Worm (Caenorhabditis elegans) whole organism, L3 larva: ENCODE measurements around the gene Y116A8C.19.

Experiments used
- R02D3.7 ChIP-seq: fragments of 150-350 bp; optimal IDR thresholded peaks from 2 replicates; lab custom pipeline; 2014; ENCODE audit warnings: missing biosample characterization, missing genetic modification characterization
- ZK546.5 ChIP-seq: sonication (generic microtip); optimal IDR thresholded peaks from 2 replicates; lab custom pipeline; 2017; ENCODE audit warnings: missing biosample characterization, missing genetic modification characterization
- ama-1 ChIP-seq: fragments of 150-350 bp; optimal IDR thresholded peaks from 2 replicates; lab custom pipeline; 2018
- ceh-16 ChIP-seq: sonication (generic microtip); optimal IDR thresholded peaks from 2 replicates; lab custom pipeline; 2017; ENCODE audit warnings: missing biosample characterization, missing genetic modification characterization
- ceh-28 ChIP-seq: fragments of 150-350 bp; optimal IDR thresholded peaks from 2 replicates; lab custom pipeline; 2014; ENCODE audit warnings: missing biosample characterization, missing genetic modification reagents, missing genetic modification characterization
- ceh-82 ChIP-seq: fragments of 150-350 bp; optimal IDR thresholded peaks from 2 replicates; lab custom pipeline; 2014; ENCODE audit warnings: missing biosample characterization, missing genetic modification characterization
- ceh-9 ChIP-seq: sonication (generic microtip); optimal IDR thresholded peaks from 2 replicates; lab custom pipeline; 2018; ENCODE audit warnings: missing biosample characterization, missing genetic modification characterization
- daf-12 ChIP-seq: fragments of 150-350 bp; optimal IDR thresholded peaks from 2 replicates; lab custom pipeline; 2014; ENCODE audit warnings: missing biosample characterization, missing genetic modification reagents, missing genetic modification characterization
- egl-27 ChIP-seq: sonication (generic microtip); optimal IDR thresholded peaks from 4 replicates; lab custom pipeline; 2017; ENCODE audit warnings: missing biosample characterization, missing genetic modification reagents, missing genetic modification characterization
- egl-5 ChIP-seq: fragments of 150-350 bp; optimal IDR thresholded peaks from 2 replicates; lab custom pipeline; 2017; ENCODE audit warnings: missing biosample characterization, missing genetic modification reagents, missing genetic modification characterization, inconsistent platforms
- eor-1 ChIP-seq, 2 experiments: fragments of 150-350 bp; optimal IDR thresholded peaks; 2 replicates each; lab custom pipeline; 2014 to 2018; ENCODE audit warnings: missing biosample characterization in 2 of 2, missing genetic modification characterization in 2 of 2
- fkh-10 ChIP-seq: sonication (generic microtip); optimal IDR thresholded peaks from 2 replicates; lab custom pipeline; 2017; ENCODE audit warnings: missing biosample characterization, missing genetic modification reagents, missing genetic modification characterization
- fkh-2 ChIP-seq: fragments of 150-350 bp; optimal IDR thresholded peaks from 2 replicates; lab custom pipeline; 2014; ENCODE audit warnings: missing biosample characterization, missing genetic modification reagents, missing genetic modification characterization
- fos-1 ChIP-seq: fragments of 150-350 bp; optimal IDR thresholded peaks from 2 replicates; lab custom pipeline; 2014; ENCODE audit warnings: missing biosample characterization, missing genetic modification characterization
- hmg-11 ChIP-seq: sonication (generic microtip); optimal IDR thresholded peaks from 2 replicates; lab custom pipeline; 2016; ENCODE audit warnings: missing genetic modification characterization, missing compliant biosample characterization
- lin-15B ChIP-seq: fragments of 150-350 bp; optimal IDR thresholded peaks from 2 replicates; lab custom pipeline; 2014; ENCODE audit warnings: missing biosample characterization, missing genetic modification characterization
- lin-39 ChIP-seq: fragments of 150-350 bp; optimal IDR thresholded peaks from 2 replicates; lab custom pipeline; 2018; ENCODE audit warnings: missing biosample characterization, missing genetic modification reagents, missing genetic modification characterization
- mml-1 ChIP-seq: fragments of 150-350 bp; sonication (generic microtip); optimal IDR thresholded peaks from 3 replicates; lab custom pipeline; 2014; ENCODE audit warnings: missing biosample characterization, missing genetic modification characterization
- nfya-1 ChIP-seq: sonication (generic microtip); optimal IDR thresholded peaks from 2 replicates; lab custom pipeline; 2017; ENCODE audit warnings: missing genetic modification characterization, mild to moderate bottlenecking, missing compliant biosample characterization, antibody characterized with exemption, moderate library complexity; ENCODE audit not compliant: insufficient read depth
- nhr-12 ChIP-seq: fragments of 150-350 bp; optimal IDR thresholded peaks from 2 replicates; lab custom pipeline; 2014; ENCODE audit warnings: missing biosample characterization, missing genetic modification characterization
- nhr-23 ChIP-seq: fragments of 150-350 bp; optimal IDR thresholded peaks from 2 replicates; lab custom pipeline; 2014; ENCODE audit warnings: missing biosample characterization, missing genetic modification reagents, missing genetic modification characterization
- nhr-25 ChIP-seq: sonication (generic microtip); optimal IDR thresholded peaks from 2 replicates; lab custom pipeline; 2017; ENCODE audit warnings: missing biosample characterization, missing genetic modification characterization
- nhr-76 ChIP-seq: fragments of 150-350 bp; sonication (generic microtip); optimal IDR thresholded peaks from 5 replicates; lab custom pipeline; 2014; ENCODE audit warnings: missing biosample characterization, missing genetic modification characterization
- pha-4 ChIP-seq: fragments of 150-350 bp; optimal IDR thresholded peaks from 2 replicates; lab custom pipeline; 2014; ENCODE audit warnings: missing biosample characterization, missing genetic modification reagents, missing genetic modification characterization
- pqm-1 ChIP-seq: fragments of 150-350 bp; optimal IDR thresholded peaks from 2 replicates; lab custom pipeline; 2017; ENCODE audit warnings: missing biosample characterization, missing genetic modification characterization, inconsistent platforms
- snpc-4 ChIP-seq: fragments of 150-350 bp; optimal IDR thresholded peaks from 2 replicates; lab custom pipeline; 2014; ENCODE audit warnings: missing biosample characterization, missing genetic modification characterization
- unc-62 ChIP-seq: fragments of 150-350 bp; sonication (generic microtip); optimal IDR thresholded peaks from 4 replicates; lab custom pipeline; 2014; ENCODE audit warnings: missing biosample characterization, missing genetic modification reagents, missing genetic modification characterization
- zag-1 ChIP-seq: fragments of 150-350 bp; optimal IDR thresholded peaks from 2 replicates; lab custom pipeline; 2014; ENCODE audit warnings: missing biosample characterization, missing genetic modification characterization
- ztf-4 ChIP-seq: fragments of 150-350 bp; optimal IDR thresholded peaks from 2 replicates; lab custom pipeline; 2014; ENCODE audit warnings: missing biosample characterization, missing genetic modification characterization

Y116A8C.19 gene

DNA sequence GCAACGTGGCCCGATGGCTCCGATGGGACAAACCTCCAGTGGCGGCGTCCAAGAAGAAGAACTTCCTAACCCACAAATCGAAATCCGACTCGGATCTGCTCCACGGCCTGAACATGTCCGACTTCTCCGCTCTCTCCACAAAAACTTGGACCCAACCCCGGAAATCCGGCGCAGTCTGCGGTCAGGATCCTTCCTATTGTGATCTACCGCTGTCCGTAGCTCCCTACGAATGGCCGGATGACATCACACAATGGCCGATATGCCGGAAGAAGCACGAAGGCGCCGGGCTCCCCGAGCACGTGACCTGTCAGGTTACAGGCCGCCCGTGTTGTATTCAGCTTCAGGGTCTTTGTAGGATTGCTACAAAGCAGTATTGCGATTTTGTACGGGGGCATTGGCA is 29.2 kb downstream of the Y116A8C.19 start:
- TF ChIP-seq ztf-4 (tag; lab: Kevin White, UChicago), result no peak
- TF ChIP-seq egl-5 (tag; lab: Kevin White, UChicago), result no peak
- TF ChIP-seq ZK546.5 (tag; lab: Kevin White, UChicago), result no peak
- no peak for TF ChIP-seq snpc-4 (tag; lab: Kevin White, UChicago)
- TF ChIP-seq daf-12 (tag; lab: Kevin White, UChicago), result no peak
- TF ChIP-seq mml-1 (tag; lab: Kevin White, UChicago), result no peak
- TF ChIP-seq R02D3.7 (tag; lab: Kevin White, UChicago), result no peak
- no peak for TF ChIP-seq pqm-1 (tag; lab: Kevin White, UChicago)
- no peak for TF ChIP-seq fos-1 (tag; lab: Kevin White, UChicago)
- TF ChIP-seq lin-15B (tag; lab: Kevin White, UChicago), result no peak
- TF ChIP-seq hmg-11 (tag; lab: Kevin White, UChicago), result no peak
- no peak for TF ChIP-seq nfya-1 (tag; lab: Kevin White, UChicago)
- no peak for TF ChIP-seq fkh-2

DNA sequence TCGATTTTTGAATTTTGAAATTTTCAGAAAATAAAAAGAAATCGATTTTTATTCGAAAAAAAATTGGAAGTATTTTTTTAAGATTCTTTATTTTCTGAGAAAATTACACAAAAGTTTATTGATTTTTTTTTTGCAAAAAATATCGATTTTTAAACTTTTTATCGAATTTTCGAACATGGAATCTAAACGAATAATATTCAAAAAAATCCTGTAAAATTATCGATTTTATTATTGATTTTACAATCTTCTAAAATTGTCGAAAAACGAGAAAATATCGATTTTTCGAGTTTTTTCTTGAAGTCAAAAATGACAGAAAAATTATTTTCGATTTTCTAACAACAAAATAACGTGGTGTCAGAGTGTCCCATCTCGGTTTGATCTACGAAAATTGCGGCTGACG is 33.7 kb downstream of the Y116A8C.19 start:
- TF ChIP-seq ceh-16 (tag; lab: Kevin White, UChicago), result no peak
- peak; percentile 90 for TF ChIP-seq ceh-28 (tag; lab: Kevin White, UChicago)
- no peak for TF ChIP-seq ceh-82 (tag; lab: Kevin White, UChicago)
- TF ChIP-seq lin-39 (tag; lab: Kevin White, UChicago), result no peak
- TF ChIP-seq fkh-10 (GFP tag; lab: Kevin White, UChicago), result no peak
- no peak for TF ChIP-seq nhr-25 (tag; lab: Kevin White, UChicago)
- TF ChIP-seq, all 47 proteins: peak for 1

DNA sequence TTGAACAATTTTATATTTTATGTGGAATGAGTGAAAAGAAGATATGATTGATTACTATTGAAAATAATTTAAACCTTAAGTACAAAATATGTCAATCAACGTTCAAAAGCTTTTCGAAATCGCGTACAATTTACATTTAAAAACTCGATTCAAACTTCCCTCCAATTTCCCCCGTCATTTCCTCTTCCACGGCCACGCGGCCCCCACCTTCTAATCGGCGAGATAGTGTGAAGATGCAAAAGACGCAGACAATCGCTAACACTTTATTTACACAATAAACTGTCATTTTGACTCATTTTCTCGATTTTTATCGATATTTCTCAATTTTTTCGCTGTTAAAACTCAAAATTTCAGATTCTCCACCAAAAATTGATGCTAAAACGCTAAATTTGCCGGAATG is 44.0 kb downstream of the Y116A8C.19 start, which contains the start of gene rom-4:
Gene rom-4, plus strand, starts transcription at position 398 of the 400 bp plus-strand sequence.
- no peak for TF ChIP-seq unc-62 (GFP tag; lab: Kevin White, UChicago)
- peak; percentile 92 for TF ChIP-seq pha-4 (tag; lab: Kevin White, UChicago)
- TF ChIP-seq eor-1 (tag; optimal IDR thresholded peaks at IDR 0.05; lab: Kevin White, UChicago), result no peak
- peak; percentile 54 for TF ChIP-seq hmg-11 (tag; lab: Kevin White, UChicago)
- TF ChIP-seq egl-5 (tag; lab: Kevin White, UChicago), result peak; percentile 34
- peak; percentile 36 for TF ChIP-seq ceh-28 (tag; lab: Kevin White, UChicago)
- TF ChIP-seq nhr-76 (tag; lab: Kevin White, UChicago), result no peak
- TF ChIP-seq lin-39 (tag; lab: Kevin White, UChicago), result peak; percentile 17
- peak; percentile 45 for TF ChIP-seq nhr-25 (tag; lab: Kevin White, UChicago)
- no peak for TF ChIP-seq ceh-9 (tag; lab: Kevin White, UChicago)
- TF ChIP-seq R02D3.7 (tag; lab: Kevin White, UChicago), result no peak
- TF ChIP-seq nhr-12, result no peak
- peak; percentile 72 for TF ChIP-seq nfya-1 (tag; lab: Kevin White, UChicago)
- no peak for TF ChIP-seq egl-27 (tag; lab: Kevin White, UChicago)
- TF ChIP-seq fkh-10 (GFP tag; lab: Kevin White, UChicago), result no peak
- no peak for TF ChIP-seq ama-1 (lab: Kevin White, UChicago)
- no peak for TF ChIP-seq daf-12 (tag; lab: Kevin White, UChicago)
- no peak for TF ChIP-seq ceh-16 (tag; lab: Kevin White, UChicago)
- TF ChIP-seq nhr-23, result peak; percentile 42
- peak; percentile 59 for TF ChIP-seq lin-15B (tag; lab: Kevin White, UChicago)
- no peak for TF ChIP-seq zag-1 (tag; lab: Kevin White, UChicago)
- peak; percentile 91 for TF ChIP-seq snpc-4 (tag; lab: Kevin White, UChicago)
